Fruit fly (Drosophila melanogaster) whole organism, wandering third instar larva: Measurements from ENCODE around the gene CG33284.

ENCODE experiments used
- Abd-B ChIP-seq: fragments of >200 bp; optimal IDR thresholded peaks from 2 replicates; lab custom pipeline; 2017; ENCODE audit warnings: missing biosample characterization, missing genetic modification characterization
- CG32264 ChIP-seq: fragments of 200-800 bp; sonication (Bioruptor generic); optimal IDR thresholded peaks from 2 replicates; lab custom pipeline; 2016; ENCODE audit warnings: missing biosample characterization, missing genetic modification characterization
- CG9705 ChIP-seq: fragments of 200-800 bp; sonication (Bioruptor generic); optimal IDR thresholded peaks from 2 replicates; lab custom pipeline; 2018; ENCODE audit warnings: missing biosample characterization, mild to moderate bottlenecking, missing genetic modification characterization
- CrebA ChIP-seq: fragments of 200-800 bp; sonication (Bioruptor generic); optimal IDR thresholded peaks from 2 replicates; lab custom pipeline; 2016; ENCODE audit warnings: missing biosample characterization, mild to moderate bottlenecking, missing genetic modification characterization, borderline replicate concordance
- Dfd ChIP-seq: fragments of >200 bp; optimal IDR thresholded peaks from 2 replicates; lab custom pipeline; 2017; ENCODE audit warnings: missing biosample characterization, missing genetic modification characterization
- Dif ChIP-seq: fragments of 200-275, 200-300 bp; sonication (Bioruptor generic); optimal IDR thresholded peaks from 2 replicates; lab custom pipeline; 2018; ENCODE audit warnings: missing biosample characterization, missing genetic modification characterization; ENCODE audit not compliant: partially characterized antibody
- GATAd ChIP-seq: sonication (Bioruptor generic); optimal IDR thresholded peaks from 2 replicates; lab custom pipeline; 2016; ENCODE audit warnings: missing biosample characterization, missing genetic modification characterization
- HLH106 ChIP-seq: fragments of 200-800 bp; optimal IDR thresholded peaks from 3 replicates; lab custom pipeline; 2019; ENCODE audit warnings: missing biosample characterization, mild to moderate bottlenecking, missing genetic modification characterization, moderate library complexity
- Hnf4 ChIP-seq: fragments of 200-800 bp; sonication (Bioruptor generic); optimal IDR thresholded peaks from 2 replicates; lab custom pipeline; 2016; ENCODE audit warnings: missing biosample characterization, mild to moderate bottlenecking, missing genetic modification characterization
- Hr78 ChIP-seq: fragments of >200 bp; optimal IDR thresholded peaks from 2 replicates; lab custom pipeline; 2017; ENCODE audit warnings: missing biosample characterization, missing genetic modification characterization
- Hr83 ChIP-seq: fragments of 200-300 bp; sonication (Bioruptor generic); optimal IDR thresholded peaks from 2 replicates; lab custom pipeline; 2016; ENCODE audit warnings: missing biosample characterization, mild to moderate bottlenecking, missing genetic modification characterization, moderate library complexity; ENCODE audit not compliant: poor library complexity, severe bottlenecking
- Jra ChIP-seq: sonication (Bioruptor generic); optimal IDR thresholded peaks from 2 replicates; lab custom pipeline; 2016; ENCODE audit warnings: missing biosample characterization, missing genetic modification characterization
- Mio ChIP-seq: sonication (Bioruptor generic); optimal IDR thresholded peaks from 2 replicates; lab custom pipeline; 2016; ENCODE audit warnings: missing biosample characterization, missing genetic modification characterization
- Myc ChIP-seq: fragments of >200 bp; optimal IDR thresholded peaks from 2 replicates; lab custom pipeline; 2017
- N ChIP-seq: fragments of >200 bp; optimal IDR thresholded peaks from 2 replicates; lab custom pipeline; 2018; ENCODE audit warnings: missing biosample characterization, missing external identifiers, missing genetic modification characterization
- OdsH ChIP-seq: fragments of 200-800 bp; sonication (Bioruptor generic); optimal IDR thresholded peaks from 2 replicates; lab custom pipeline; 2016; ENCODE audit warnings: missing biosample characterization, mild to moderate bottlenecking, missing genetic modification characterization
- Rel ChIP-seq, 2 experiments: fragments of 200-800 bp; sonication (Bioruptor generic) in 1 of 2; optimal IDR thresholded peaks; 2 replicates in 1 of 2; 3 replicates in 1 of 2; lab custom pipeline; 2016 to 2019; ENCODE audit warnings: mild to moderate bottlenecking in 2 of 2, missing biosample characterization in 2 of 2, missing genetic modification characterization in 2 of 2, moderate library complexity in 1 of 2
- Sp1 ChIP-seq: fragments of 200-800 bp; sonication (Bioruptor generic); optimal IDR thresholded peaks from 3 replicates; lab custom pipeline; 2019; ENCODE audit warnings: missing biosample characterization, mild to moderate bottlenecking, missing genetic modification characterization, moderate library complexity
- Vsx2 ChIP-seq: fragments of 200-300, 225-300 bp; sonication (Bioruptor generic); optimal IDR thresholded peaks from 2 replicates; lab custom pipeline; 2018; ENCODE audit warnings: missing biosample characterization, missing genetic modification characterization; ENCODE audit not compliant: partially characterized antibody
- br ChIP-seq: fragments of 200-800 bp; sonication (Bioruptor generic); optimal IDR thresholded peaks from 2 replicates; lab custom pipeline; 2016; ENCODE audit warnings: missing biosample characterization, missing genetic modification characterization
- brk ChIP-seq: fragments of 200-800 bp; sonication (Bioruptor generic); optimal IDR thresholded peaks from 2 replicates; lab custom pipeline; 2016; ENCODE audit warnings: missing biosample characterization, mild to moderate bottlenecking, missing genetic modification characterization
- dl ChIP-seq, 2 experiments: fragments of 175-275, 200-275 bp in 1 of 2; fragments of 200-275 bp in 1 of 2; sonication (Bioruptor generic); optimal IDR thresholded peaks; lab custom pipeline; 2018; ENCODE audit warnings: mild to moderate bottlenecking in 2 of 2, missing biosample characterization in 2 of 2, missing genetic modification characterization in 2 of 2, moderate library complexity in 2 of 2; ENCODE audit not compliant: partially characterized antibody in 2 of 2, insufficient read depth in 1 of 2
- dmrt93B ChIP-seq: fragments of 200-800 bp; sonication (Bioruptor generic); optimal IDR thresholded peaks from 2 replicates; lab custom pipeline; 2018; ENCODE audit warnings: missing biosample characterization, mild to moderate bottlenecking, missing genetic modification characterization
- dsf ChIP-seq: sonication (Bioruptor generic); optimal IDR thresholded peaks from 2 replicates; lab custom pipeline; 2016; ENCODE audit warnings: missing biosample characterization, missing genetic modification characterization, borderline replicate concordance
- ey ChIP-seq: fragments of 200-800 bp; sonication (Bioruptor generic); optimal IDR thresholded peaks from 2 replicates; lab custom pipeline; 2016; ENCODE audit warnings: missing biosample characterization, missing genetic modification characterization
- foxo ChIP-seq, 2 experiments: fragments of 200-800 bp; sonication (Bioruptor generic); optimal IDR thresholded peaks; 2 replicates in 1 of 2; 3 replicates in 1 of 2; lab custom pipeline; 2016 to 2017; ENCODE audit warnings: missing biosample characterization in 2 of 2, missing genetic modification characterization in 2 of 2
- fru ChIP-seq: fragments of 200-800 bp; sonication (Bioruptor generic); optimal IDR thresholded peaks from 3 replicates; lab custom pipeline; 2016; ENCODE audit warnings: missing biosample characterization, mild to moderate bottlenecking, missing genetic modification characterization
- h ChIP-seq: fragments of 200-800 bp; sonication (Bioruptor generic); optimal IDR thresholded peaks from 3 replicates; lab custom pipeline; 2016; ENCODE audit warnings: missing biosample characterization, mild to moderate bottlenecking, missing genetic modification characterization
- jim ChIP-seq: fragments of 175-275, 200-325 bp; sonication (Bioruptor generic); optimal IDR thresholded peaks from 2 replicates; lab custom pipeline; 2016; ENCODE audit warnings: missing biosample characterization, mild to moderate bottlenecking, missing genetic modification characterization
- lola ChIP-seq: fragments of >200 bp; optimal IDR thresholded peaks from 2 replicates; lab custom pipeline; 2017; ENCODE audit warnings: missing biosample characterization, missing genetic modification characterization
- pan ChIP-seq: fragments of >200 bp; optimal IDR thresholded peaks from 2 replicates; lab custom pipeline; 2017
- psq ChIP-seq: fragments of 200-800 bp; sonication (Bioruptor generic); optimal IDR thresholded peaks from 3 replicates; lab custom pipeline; 2017; ENCODE audit warnings: missing biosample characterization, mild to moderate bottlenecking, missing genetic modification characterization, moderate library complexity
- rgr ChIP-seq: fragments of 200-800 bp; sonication (Bioruptor generic); optimal IDR thresholded peaks from 3 replicates; lab custom pipeline; 2016; ENCODE audit warnings: missing biosample characterization, mild to moderate bottlenecking, missing genetic modification characterization
- sage ChIP-seq: fragments of 200-800 bp; sonication (Bioruptor generic); optimal IDR thresholded peaks from 2 replicates; lab custom pipeline; 2016; ENCODE audit warnings: missing biosample characterization, mild to moderate bottlenecking, missing genetic modification characterization
- sv ChIP-seq: fragments of 200-800 bp; sonication (Bioruptor generic); optimal IDR thresholded peaks from 3 replicates; lab custom pipeline; 2016; ENCODE audit warnings: missing biosample characterization, missing genetic modification characterization
- tai ChIP-seq: sonication (Bioruptor generic); optimal IDR thresholded peaks from 2 replicates; lab custom pipeline; 2016; ENCODE audit warnings: missing biosample characterization, missing genetic modification characterization
- usp ChIP-seq: fragments of >200 bp; optimal IDR thresholded peaks from 2 replicates; lab custom pipeline; 2017; ENCODE audit warnings: missing biosample characterization, missing genetic modification characterization
- woc ChIP-seq: sonication (Bioruptor generic); optimal IDR thresholded peaks from 2 replicates; lab custom pipeline; 2016; ENCODE audit warnings: missing biosample characterization, mild to moderate bottlenecking, missing genetic modification characterization

CG33284 gene

DNA sequence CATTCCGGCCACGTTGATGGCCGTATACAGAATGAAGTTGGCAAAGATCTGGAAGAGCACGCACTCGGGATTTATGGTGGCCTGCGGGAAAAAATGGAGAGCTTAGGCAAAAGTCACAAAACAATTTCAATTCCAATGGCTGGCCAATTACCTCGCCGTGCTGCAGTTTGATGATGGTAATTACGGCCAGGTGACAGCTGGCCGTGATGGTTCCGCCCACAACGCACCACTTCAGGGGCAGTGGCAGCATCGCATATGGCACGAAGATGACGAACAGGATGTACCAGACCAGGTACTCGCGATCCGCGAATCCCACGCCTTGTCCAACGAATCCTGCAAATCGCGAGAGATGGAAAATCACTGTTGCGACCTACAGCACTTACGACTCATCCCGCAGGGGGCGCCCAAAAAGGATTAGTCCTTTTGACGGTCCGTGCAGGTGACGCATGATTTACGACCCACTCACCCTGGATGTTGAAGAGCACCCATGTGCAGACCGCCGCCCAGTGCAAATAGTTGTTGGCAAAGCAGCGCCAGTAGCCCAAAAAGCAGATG, 22.4 kb downstream of the CG33284 start:
- no peak for TF ChIP-seq Hr78 (GFP tag; lab: Kevin White, UChicago)
- no peak for TF ChIP-seq lola (GFP tag; lab: Kevin White, UChicago)

DNA sequence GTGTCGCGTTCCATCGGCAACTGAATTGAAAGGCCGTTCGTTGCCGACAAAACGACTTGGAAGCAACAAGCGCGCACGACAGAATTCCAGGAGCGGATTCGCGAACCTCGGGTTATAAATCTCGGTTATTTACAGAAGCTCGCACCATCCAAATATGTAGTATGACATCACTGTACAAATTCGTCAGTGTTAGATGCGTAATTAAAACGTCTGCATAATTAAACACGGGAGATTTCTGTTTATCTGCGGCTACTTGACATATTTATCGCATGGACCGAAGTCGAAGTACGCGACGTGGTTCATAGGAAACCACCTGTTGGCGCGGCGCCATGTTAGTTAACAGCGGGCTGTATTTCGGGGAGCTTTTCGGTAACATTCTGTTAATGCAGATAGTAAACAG, 48.4 kb downstream of the CG33284 start, which contains the start of gene Ac78C:
Ac78C (minus strand) TSS at position 26 of the 400 bp plus-strand sequence.
- TF ChIP-seq woc (GFP tag; lab: Kevin White, UChicago) (no peak), Jra (GFP tag; lab: Kevin White, UChicago) (peak; percentile 18), OdsH (peak; percentile 81), Abd-B (GFP tag; lab: Kevin White, UChicago) (no peak), pan (lab: Kevin White, UChicago) (no peak), N (GFP tag; lab: Kevin White, UChicago) (no peak), CG32264 (GFP tag; lab: Kevin White, UChicago) (peak; percentile 62), psq (GFP tag; lab: Kevin White, UChicago) (peak; percentile 46), Dfd (no peak), Vsx2 (peak; percentile 9), Mio (GFP tag; lab: Kevin White, UChicago) (peak; percentile 52), br (GFP tag; lab: Kevin White, UChicago) (peak; percentile 90), lola (GFP tag; lab: Kevin White, UChicago) (no peak), fru (GFP tag; lab: Kevin White, UChicago) (peak; percentile 92), HLH106 (tag; lab: Kevin White, UChicago) (peak; percentile 89), h (GFP tag; lab: Kevin White, UChicago) (peak; percentile 97), sv (GFP tag; lab: Kevin White, UChicago) (peak; percentile 75), GATAd (GFP tag; lab: Kevin White, UChicago) (peak; percentile 46), usp (GFP tag; lab: Kevin White, UChicago) (no peak), sage (GFP tag; lab: Kevin White, UChicago) (peak; percentile 39), Hr83 (GFP tag; lab: Kevin White, UChicago) (peak; percentile 43), dmrt93B (GFP tag; lab: Kevin White, UChicago) (peak; percentile 67), rgr (GFP tag; lab: Kevin White, UChicago) (peak; percentile 87), CrebA (GFP tag; lab: Kevin White, UChicago) (peak; percentile 28), jim (GFP tag; lab: Kevin White, UChicago) (no peak), Hnf4 (peak; percentile 88), Sp1 (GFP tag; lab: Kevin White, UChicago) (peak; percentile 82), foxo (GFP tag; optimal IDR thresholded peaks at IDR 0.05; lab: Kevin White, UChicago) (peak; percentile 56 to 89), dsf (GFP tag; lab: Kevin White, UChicago) (no peak), CG9705 (GFP tag; lab: Kevin White, UChicago) (peak; percentile 82), brk (GFP tag; lab: Kevin White, UChicago) (no peak), ey (GFP tag; lab: Kevin White, UChicago) (peak; percentile 82)
- TF ChIP-seq, all 38 proteins: peak for 22

DNA sequence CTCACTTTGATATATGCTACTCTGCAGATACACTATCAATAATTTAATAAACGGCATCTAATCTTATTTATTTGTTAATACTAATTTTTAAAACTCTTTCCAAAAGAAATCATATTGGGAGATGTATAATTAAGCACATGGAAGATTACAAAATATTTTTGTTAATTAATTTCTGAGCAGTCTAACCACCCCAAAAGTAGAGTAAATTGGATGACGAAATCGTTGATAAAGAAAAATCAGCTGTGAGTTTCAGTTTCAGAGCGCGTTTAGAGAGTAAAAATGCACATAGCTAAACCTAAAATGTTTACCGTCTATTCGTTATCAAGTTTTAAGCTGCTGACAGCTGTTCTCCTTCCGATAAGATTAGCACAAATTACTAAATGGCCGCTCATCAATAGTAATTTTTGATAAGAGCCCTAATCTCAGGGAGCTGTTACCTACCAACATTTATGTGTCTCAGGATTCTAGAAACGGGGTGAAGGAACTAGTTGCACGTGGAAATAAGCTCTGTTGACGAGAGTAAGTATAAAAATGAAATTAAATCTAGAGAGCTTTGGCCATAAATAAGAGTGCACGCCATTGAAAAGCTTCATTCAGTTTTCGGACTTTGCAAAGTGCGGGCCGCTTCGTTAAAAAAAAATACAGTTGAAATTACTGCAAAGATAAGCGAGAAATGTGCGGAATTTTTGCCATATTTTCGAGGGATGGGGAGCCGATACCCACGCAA, 49.1 kb downstream of the CG33284 start, which contains the start of the genes chb and AsnS:
chb (plus strand) TSS at position 327 of the 727 bp plus-strand sequence.
AsnS (plus strand) TSS at position 592 of the 727 bp plus-strand sequence.
- TF ChIP-seq dl (GFP tag; optimal IDR thresholded peaks at IDR 0.05; lab: Kevin White, UChicago; ENCODE audit: insufficient read depth in 1 of 2, partially characterized antibody in 2 of 2) (peak in 1 of 2 experiments; percentile 8), CG32264 (GFP tag; lab: Kevin White, UChicago) (peak; percentile 64), Rel (GFP tag; optimal IDR thresholded peaks at IDR 0.05; lab: Kevin White, UChicago) (no peak), Rel (tag; optimal IDR thresholded peaks at IDR 0.05; lab: Kevin White, UChicago) (peak; percentile 9), tai (GFP tag; lab: Kevin White, UChicago) (no peak), Hr78 (GFP tag; lab: Kevin White, UChicago) (no peak), br (GFP tag; lab: Kevin White, UChicago) (peak; percentile 77), pan (lab: Kevin White, UChicago) (no peak), GATAd (GFP tag; lab: Kevin White, UChicago) (no peak), usp (GFP tag; lab: Kevin White, UChicago) (no peak), Sp1 (GFP tag; lab: Kevin White, UChicago) (peak; percentile 88), fru (GFP tag; lab: Kevin White, UChicago) (peak; percentile 71), Abd-B (GFP tag; lab: Kevin White, UChicago) (no peak), Dfd (no peak), jim (GFP tag; lab: Kevin White, UChicago) (no peak), OdsH (peak; percentile 86), HLH106 (tag; lab: Kevin White, UChicago) (peak; percentile 87), Vsx2 (no peak), Hnf4 (peak; percentile 82), psq (GFP tag; lab: Kevin White, UChicago) (peak; percentile 65), Myc (no peak), sage (GFP tag; lab: Kevin White, UChicago) (peak; percentile 38), N (GFP tag; lab: Kevin White, UChicago) (no peak), dsf (GFP tag; lab: Kevin White, UChicago) (peak; percentile 44), h (GFP tag; lab: Kevin White, UChicago) (peak; percentile 87), Mio (GFP tag; lab: Kevin White, UChicago) (no peak), brk (GFP tag; lab: Kevin White, UChicago) (peak; percentile 47), lola (GFP tag; lab: Kevin White, UChicago) (no peak), ey (GFP tag; lab: Kevin White, UChicago) (peak; percentile 83), Hr83 (GFP tag; lab: Kevin White, UChicago) (peak; percentile 35), dmrt93B (GFP tag; lab: Kevin White, UChicago) (peak; percentile 52), CG9705 (GFP tag; lab: Kevin White, UChicago) (no peak), Dif (no peak), foxo (GFP tag; optimal IDR thresholded peaks at IDR 0.05; lab: Kevin White, UChicago) (peak in 1 of 2 experiments; percentile 87)
